Worm (Caenorhabditis elegans): Measurements from ENCODE around the gene bath-46.
"Not testable (repeated sequence)": the region's sequence is repeated elsewhere in the genome, so short reads cannot be mapped to it uniquely, and the experiment has no call there.

Gene bath-46

DNA sequence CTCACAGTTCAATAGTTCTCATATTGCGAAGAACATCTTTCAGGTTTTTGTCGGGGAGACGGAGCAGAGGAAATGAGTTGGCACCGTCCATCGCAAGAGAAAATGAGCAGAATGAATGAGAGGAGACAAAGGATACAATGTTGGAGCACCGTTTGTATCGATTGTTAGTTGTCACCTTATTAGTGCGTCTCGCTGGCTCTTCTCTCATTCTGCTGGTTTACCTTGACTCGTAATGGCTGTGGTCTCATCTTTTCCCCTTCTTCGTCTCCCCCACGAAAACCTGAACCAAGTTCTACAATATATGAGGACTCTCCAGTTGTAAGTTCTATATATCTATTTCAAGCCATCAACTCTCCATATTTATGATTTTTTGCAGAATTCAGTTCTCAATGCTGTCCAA is 41.5 kb upstream of the bath-46 start, which contains the start of the genes fbxb-54 and fbxb-50:
Gene fbxb-54, minus strand, starts transcription at position 101 of the 400 bp plus-strand sequence.
Gene fbxb-50, plus strand, starts transcription at position 227 of the 400 bp plus-strand sequence.
- not testable (repeated sequence) for TF ChIP-seq B0336.3 (GFP tag; IDR thresholded peaks at IDR 0.05); pbrm-1 (GFP tag; IDR thresholded peaks at IDR 0.05); mel-28 (tag; optimal IDR thresholded peaks at IDR 0.05; ENCODE audit: borderline replicate concordance)

DNA sequence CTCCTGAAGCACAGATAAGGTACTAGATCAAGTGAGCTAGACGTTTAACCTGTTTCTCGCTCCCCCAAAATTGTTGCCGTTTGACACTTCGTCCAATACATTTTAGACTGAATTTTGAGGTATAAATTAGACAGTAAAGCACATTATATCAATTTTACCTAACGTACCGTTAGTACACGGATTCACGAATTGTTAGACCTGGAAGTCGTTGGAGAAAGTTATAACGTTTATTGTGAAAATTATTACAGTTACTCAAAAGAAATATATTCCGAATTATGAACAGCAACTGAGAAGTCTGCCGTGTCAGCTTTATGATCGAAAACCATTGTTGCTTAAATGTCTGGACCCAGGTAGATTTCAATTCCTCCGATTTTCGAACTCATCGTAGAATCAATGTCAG is 36.9 kb upstream of the bath-46 start:
- TF ChIP-seq bed-1 (GFP tag; IDR thresholded peaks at IDR 0.05) (no peak), nfyb-1 (GFP tag; IDR thresholded peaks at IDR 0.05) (no peak), ceh-91 (GFP tag; IDR thresholded peaks at IDR 0.05) (no peak), madf-10 (tag; optimal IDR thresholded peaks at IDR 0.05) (no peak), snpc-4 (GFP tag; optimal IDR thresholded peaks at IDR 0.05) (no peak), snpc-4 (tag; optimal IDR thresholded peaks at IDR 0.05) (no peak), attf-6 (GFP tag; IDR thresholded peaks at IDR 0.05) (no peak), ZK185.1 (tag; optimal IDR thresholded peaks at IDR 0.05; ENCODE audit: poor library complexity, severe bottlenecking) (no peak), ztf-18 (tag; optimal IDR thresholded peaks at IDR 0.05) (no peak), mes-4 (tag; optimal IDR thresholded peaks at IDR 0.05) (no peak), snpc-1.3 (tag; optimal IDR thresholded peaks at IDR 0.05; ENCODE audit: insufficient read depth) (no peak), ztf-3 (GFP tag; optimal IDR thresholded peaks at IDR 0.05) (no peak), attf-5 (GFP tag; optimal IDR thresholded peaks at IDR 0.05) (no peak), Y67H2A.10 (GFP tag; conservative IDR thresholded peaks at IDR 0.05) (no peak), lin-54 (GFP tag; optimal IDR thresholded peaks at IDR 0.05) (no peak)

DNA sequence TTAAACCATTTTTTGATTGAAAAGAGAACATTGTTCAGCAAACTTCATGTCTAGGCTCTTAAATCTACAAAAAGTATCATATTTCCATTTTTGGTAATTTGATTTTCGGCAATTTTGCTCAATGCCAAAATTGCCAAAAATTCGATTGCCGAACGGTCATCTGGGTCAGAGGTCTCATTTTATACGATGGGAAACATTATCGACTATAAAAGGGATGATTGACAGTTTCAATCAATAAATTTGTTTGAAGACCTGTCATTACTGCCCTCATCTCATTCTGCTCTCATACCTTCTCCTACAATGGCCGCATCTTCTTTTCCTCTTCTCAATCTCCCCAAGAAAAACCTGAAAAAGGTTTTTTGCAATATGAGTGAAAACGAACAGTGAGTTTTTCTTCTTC is 35.8 kb upstream of the bath-46 start, which contains the start of gene K05F6.14:
Gene K05F6.14, plus strand, starts transcription at position 301 of the 400 bp plus-strand sequence.
- TF ChIP-seq akir-1 (GFP tag; optimal IDR thresholded peaks at IDR 0.05) (no peak), madf-3 (GFP tag; IDR thresholded peaks at IDR 0.05) (no peak), K11D2.4 (GFP tag; IDR thresholded peaks at IDR 0.05) (no peak), chd-7 (tag; optimal IDR thresholded peaks at IDR 0.05) (no peak)

DNA sequence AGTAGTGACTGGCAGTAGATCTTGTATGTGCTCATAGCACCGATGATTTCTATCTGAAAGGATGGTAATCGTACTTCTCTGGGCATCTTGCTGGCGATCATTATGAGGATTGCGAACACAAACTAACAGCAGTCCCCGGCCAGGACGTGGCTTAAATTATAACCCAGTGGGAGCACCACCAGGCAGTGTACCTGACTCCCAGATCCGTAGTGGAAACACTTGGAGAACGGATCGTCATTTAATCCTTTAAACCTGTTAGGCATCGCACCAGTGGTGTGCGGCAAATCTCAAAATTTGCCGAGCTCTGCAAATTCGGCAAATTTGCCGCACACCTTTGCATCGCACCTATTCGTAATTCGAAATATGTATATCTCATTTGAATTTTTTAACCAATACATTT is 30.1 kb upstream of the bath-46 start, which contains the start of gene K05F6.8:
Gene K05F6.8, minus strand, starts transcription at position 101 of the 400 bp plus-strand sequence.
- TF ChIP-seq nfya-1 (tag; optimal IDR thresholded peaks at IDR 0.05; ENCODE audit: borderline replicate concordance, insufficient read depth) (no peak), B0336.3 (GFP tag; IDR thresholded peaks at IDR 0.05) (no peak), F57C9.4 (tag; optimal IDR thresholded peaks at IDR 0.05) (no peak), athp-1 (tag; optimal IDR thresholded peaks at IDR 0.05) (no peak), ztf-3 (GFP tag; optimal IDR thresholded peaks at IDR 0.05) (no peak), lsl-1 (GFP tag; optimal IDR thresholded peaks at IDR 0.05) (no peak), ama-1 (optimal IDR thresholded peaks at IDR 0.05) (no peak), ama-1 (GFP tag; optimal IDR thresholded peaks at IDR 0.05) (no peak), Y53G8AR.9 (GFP tag; conservative IDR thresholded peaks at IDR 0.05) (no peak), ztf-28 (GFP tag; IDR thresholded peaks at IDR 0.05) (no peak), Y95B8A.8 (GFP tag; IDR thresholded peaks at IDR 0.05) (no peak), attf-6 (GFP tag; IDR thresholded peaks at IDR 0.05) (no peak)

DNA sequence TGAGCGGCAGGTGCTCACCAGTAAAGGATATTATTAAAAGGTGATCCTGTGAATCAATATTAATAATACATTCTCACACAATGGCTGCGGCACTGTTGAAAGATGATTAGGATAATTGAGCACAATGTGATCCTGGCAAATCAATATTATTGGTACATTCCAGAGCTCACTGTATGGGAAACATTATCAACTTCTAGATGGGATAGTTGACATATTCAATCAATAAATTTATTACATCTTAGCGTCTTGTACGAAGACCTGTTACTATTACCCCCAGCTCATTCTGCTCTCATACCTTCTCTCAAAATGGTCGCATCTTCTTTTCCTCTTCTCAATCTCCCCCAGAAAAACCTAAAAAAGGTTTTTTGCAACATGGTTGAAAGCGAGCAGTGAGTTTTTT is 29.5 kb upstream of the bath-46 start, which contains the start of gene fbxb-49:
Gene fbxb-49, plus strand, starts transcription at position 301 of the 400 bp plus-strand sequence.
- no peak for TF ChIP-seq ceh-100 (GFP tag; IDR thresholded peaks at IDR 0.05)
- TF ChIP-seq dpl-1 (GFP tag; optimal IDR thresholded peaks at IDR 0.05), result no peak
- TF ChIP-seq dpff-1 (tag; optimal IDR thresholded peaks at IDR 0.05), result no peak
- no peak for TF ChIP-seq nfya-2 (GFP tag; IDR thresholded peaks at IDR 0.05)
- TF ChIP-seq sdz-38 (tag; optimal IDR thresholded peaks at IDR 0.05), result no peak
- TF ChIP-seq T26A5.8 (tag; optimal IDR thresholded peaks at IDR 0.05), result no peak
- no peak for TF ChIP-seq ceh-58 (GFP tag; IDR thresholded peaks at IDR 0.05)
- TF ChIP-seq F10E7.11 (tag; optimal IDR thresholded peaks at IDR 0.05), result no peak
- no peak for TF ChIP-seq lir-1 (GFP tag; conservative IDR thresholded peaks at IDR 0.05)
- TF ChIP-seq hsf-1 (GFP tag; IDR thresholded peaks at IDR 0.05), result no peak
- TF ChIP-seq F33H1.4 (GFP tag; IDR thresholded peaks at IDR 0.05), result no peak
- TF ChIP-seq F39B2.1 (GFP tag; IDR thresholded peaks at IDR 0.05), result no peak
- no peak for TF ChIP-seq snpc-3.4 (tag; optimal IDR thresholded peaks at IDR 0.05)
- TF ChIP-seq attf-5 (GFP tag; optimal IDR thresholded peaks at IDR 0.05), result no peak
